Worm (Caenorhabditis elegans) whole organism, late embryonic: ENCODE results near the gene F57E7.4.

Experiments
- C38D4.7 ChIP-seq: fragments of 200-800 bp; sonication (Bioruptor generic); optimal IDR thresholded peaks from 2 replicates; lab custom pipeline; 2018; ENCODE audit warnings: mild to moderate bottlenecking, missing genetic modification characterization, moderate library complexity, missing compliant biosample characterization
- K02D7.2 ChIP-seq: sonication (generic microtip); optimal IDR thresholded peaks from 2 replicates; lab custom pipeline; 2017; ENCODE audit warnings: mild to moderate bottlenecking, missing genetic modification characterization, missing compliant biosample characterization
- ahr-1 ChIP-seq: sonication (generic microtip); optimal IDR thresholded peaks from 2 replicates; lab custom pipeline; 2016; ENCODE audit warnings: missing genetic modification characterization, missing compliant biosample characterization
- ceh-6 ChIP-seq: fragments of 200-800 bp; sonication (Bioruptor generic); optimal IDR thresholded peaks from 2 replicates; lab custom pipeline; 2018; ENCODE audit warnings: mild to moderate bottlenecking, missing genetic modification characterization, missing compliant biosample characterization
- ceh-9 ChIP-seq: sonication (generic microtip); optimal IDR thresholded peaks from 2 replicates; lab custom pipeline; 2016; ENCODE audit warnings: mild to moderate bottlenecking, missing genetic modification characterization, inconsistent platforms, missing compliant biosample characterization
- pha-4 ChIP-seq: fragments of 150-350 bp; optimal IDR thresholded peaks from 2 replicates; lab custom pipeline; 2018; ENCODE audit warnings: missing biosample characterization, missing genetic modification reagents, missing genetic modification characterization
- rnt-1 ChIP-seq: sonication (generic microtip); optimal IDR thresholded peaks from 2 replicates; lab custom pipeline; 2016; ENCODE audit warnings: missing genetic modification characterization, missing compliant biosample characterization
- zip-5 ChIP-seq: sonication (generic microtip); optimal IDR thresholded peaks from 2 replicates; lab custom pipeline; 2016; ENCODE audit warnings: missing genetic modification characterization, missing compliant biosample characterization

ce11 chrV:16446191-16446590 lies 34.6 kb downstream of the F57E7.4 start:
- TF ChIP-seq ceh-9 (tag; lab: Kevin White, UChicago) = no peak
- no peak for TF ChIP-seq ahr-1 (tag; lab: Kevin White, UChicago)
- no peak for TF ChIP-seq ceh-6
- TF ChIP-seq zip-5 (tag; lab: Kevin White, UChicago) = no peak
- TF ChIP-seq C38D4.7 (GFP tag; lab: Kevin White, UChicago) = no peak
- no peak for TF ChIP-seq rnt-1
- TF ChIP-seq K02D7.2 (tag; lab: Kevin White, UChicago) = no peak
- no peak for TF ChIP-seq pha-4 (tag; lab: Kevin White, UChicago)
